Worm (Caenorhabditis elegans) whole organism, L3 larva: ENCODE data around the gene srbc-34.

ENCODE experiments used
- R02D3.7 ChIP-seq: fragments of 150-350 bp; optimal IDR thresholded peaks from 2 replicates; lab custom pipeline; 2014; ENCODE audit warnings: missing biosample characterization, missing genetic modification characterization
- ZK546.5 ChIP-seq: sonication (generic microtip); optimal IDR thresholded peaks from 2 replicates; lab custom pipeline; 2017; ENCODE audit warnings: missing biosample characterization, missing genetic modification characterization
- aly-2 ChIP-seq: fragments of 150-350 bp; optimal IDR thresholded peaks from 2 replicates; lab custom pipeline; 2014; ENCODE audit warnings: missing biosample characterization, missing genetic modification characterization
- ama-1 ChIP-seq: fragments of 150-350 bp; optimal IDR thresholded peaks from 2 replicates; lab custom pipeline; 2018
- ceh-82 ChIP-seq: fragments of 150-350 bp; optimal IDR thresholded peaks from 2 replicates; lab custom pipeline; 2014; ENCODE audit warnings: missing biosample characterization, missing genetic modification characterization
- daf-12 ChIP-seq: fragments of 150-350 bp; optimal IDR thresholded peaks from 2 replicates; lab custom pipeline; 2014; ENCODE audit warnings: missing biosample characterization, missing genetic modification reagents, missing genetic modification characterization
- egl-27 ChIP-seq: sonication (generic microtip); optimal IDR thresholded peaks from 4 replicates; lab custom pipeline; 2017; ENCODE audit warnings: missing biosample characterization, missing genetic modification reagents, missing genetic modification characterization
- elt-1 ChIP-seq: fragments of 150-350 bp; optimal IDR thresholded peaks from 2 replicates; lab custom pipeline; 2014; ENCODE audit warnings: missing biosample characterization, missing genetic modification characterization
- elt-2 ChIP-seq: sonication (generic microtip); optimal IDR thresholded peaks from 2 replicates; lab custom pipeline; 2016; ENCODE audit warnings: missing genetic modification reagents, mild to moderate bottlenecking, missing genetic modification characterization, missing compliant biosample characterization
- eor-1 ChIP-seq, 2 experiments: fragments of 150-350 bp; optimal IDR thresholded peaks; 2 replicates each; lab custom pipeline; 2014 to 2018; ENCODE audit warnings: missing biosample characterization in 2 of 2, missing genetic modification characterization in 2 of 2
- fos-1 ChIP-seq: fragments of 150-350 bp; optimal IDR thresholded peaks from 2 replicates; lab custom pipeline; 2014; ENCODE audit warnings: missing biosample characterization, missing genetic modification characterization
- jun-1 ChIP-seq: fragments of 150-350 bp; optimal IDR thresholded peaks from 2 replicates; lab custom pipeline; 2014; ENCODE audit warnings: missing biosample characterization, missing genetic modification reagents, missing genetic modification characterization
- lsy-12 ChIP-seq: sonication (generic microtip); optimal IDR thresholded peaks from 2 replicates; lab custom pipeline; 2016; ENCODE audit warnings: mild to moderate bottlenecking, missing genetic modification characterization, missing compliant biosample characterization
- mml-1 ChIP-seq: fragments of 150-350 bp; sonication (generic microtip); optimal IDR thresholded peaks from 3 replicates; lab custom pipeline; 2014; ENCODE audit warnings: missing biosample characterization, missing genetic modification characterization
- nfya-1 ChIP-seq: sonication (generic microtip); optimal IDR thresholded peaks from 2 replicates; lab custom pipeline; 2017; ENCODE audit warnings: missing genetic modification characterization, mild to moderate bottlenecking, missing compliant biosample characterization, antibody characterized with exemption, moderate library complexity; ENCODE audit not compliant: insufficient read depth
- nhr-11 ChIP-seq: fragments of 150-350 bp; optimal IDR thresholded peaks from 2 replicates; lab custom pipeline; 2014; ENCODE audit warnings: missing biosample characterization, missing genetic modification characterization
- nhr-12 ChIP-seq: fragments of 150-350 bp; optimal IDR thresholded peaks from 2 replicates; lab custom pipeline; 2014; ENCODE audit warnings: missing biosample characterization, missing genetic modification characterization
- nhr-23 ChIP-seq: fragments of 150-350 bp; optimal IDR thresholded peaks from 2 replicates; lab custom pipeline; 2014; ENCODE audit warnings: missing biosample characterization, missing genetic modification reagents, missing genetic modification characterization
- nhr-28 ChIP-seq: fragments of 150-350 bp; optimal IDR thresholded peaks from 2 replicates; lab custom pipeline; 2014; ENCODE audit warnings: missing biosample characterization, missing genetic modification characterization
- nhr-67 ChIP-seq: fragments of 150-350 bp; optimal IDR thresholded peaks from 2 replicates; lab custom pipeline; 2014; ENCODE audit warnings: missing biosample characterization, missing genetic modification characterization
- nhr-76 ChIP-seq: fragments of 150-350 bp; sonication (generic microtip); optimal IDR thresholded peaks from 5 replicates; lab custom pipeline; 2014; ENCODE audit warnings: missing biosample characterization, missing genetic modification characterization
- nhr-77 ChIP-seq: fragments of 150-350 bp; optimal IDR thresholded peaks from 2 replicates; lab custom pipeline; 2014; ENCODE audit warnings: missing biosample characterization, missing genetic modification characterization
- pha-4 ChIP-seq: fragments of 150-350 bp; optimal IDR thresholded peaks from 2 replicates; lab custom pipeline; 2014; ENCODE audit warnings: missing biosample characterization, missing genetic modification reagents, missing genetic modification characterization
- pqm-1 ChIP-seq: fragments of 150-350 bp; optimal IDR thresholded peaks from 2 replicates; lab custom pipeline; 2017; ENCODE audit warnings: missing biosample characterization, missing genetic modification characterization, inconsistent platforms
- skn-1 ChIP-seq: fragments of 150-350 bp; optimal IDR thresholded peaks from 2 replicates; lab custom pipeline; 2014; ENCODE audit warnings: missing biosample characterization, missing genetic modification characterization
- snpc-4 ChIP-seq: fragments of 150-350 bp; optimal IDR thresholded peaks from 2 replicates; lab custom pipeline; 2014; ENCODE audit warnings: missing biosample characterization, missing genetic modification characterization
- tbx-2 ChIP-seq: sonication (generic microtip); optimal IDR thresholded peaks from 2 replicates; lab custom pipeline; 2016; ENCODE audit warnings: mild to moderate bottlenecking, missing genetic modification characterization, missing compliant biosample characterization
- unc-39 ChIP-seq: sonication (generic microtip); optimal IDR thresholded peaks from 4 replicates; lab custom pipeline; 2017; ENCODE audit warnings: missing biosample characterization, missing genetic modification characterization
- ztf-11 ChIP-seq: fragments of 150-350 bp; optimal IDR thresholded peaks from 2 replicates; lab custom pipeline; 2014; ENCODE audit warnings: missing biosample characterization, missing genetic modification characterization

Gene srbc-34

DNA sequence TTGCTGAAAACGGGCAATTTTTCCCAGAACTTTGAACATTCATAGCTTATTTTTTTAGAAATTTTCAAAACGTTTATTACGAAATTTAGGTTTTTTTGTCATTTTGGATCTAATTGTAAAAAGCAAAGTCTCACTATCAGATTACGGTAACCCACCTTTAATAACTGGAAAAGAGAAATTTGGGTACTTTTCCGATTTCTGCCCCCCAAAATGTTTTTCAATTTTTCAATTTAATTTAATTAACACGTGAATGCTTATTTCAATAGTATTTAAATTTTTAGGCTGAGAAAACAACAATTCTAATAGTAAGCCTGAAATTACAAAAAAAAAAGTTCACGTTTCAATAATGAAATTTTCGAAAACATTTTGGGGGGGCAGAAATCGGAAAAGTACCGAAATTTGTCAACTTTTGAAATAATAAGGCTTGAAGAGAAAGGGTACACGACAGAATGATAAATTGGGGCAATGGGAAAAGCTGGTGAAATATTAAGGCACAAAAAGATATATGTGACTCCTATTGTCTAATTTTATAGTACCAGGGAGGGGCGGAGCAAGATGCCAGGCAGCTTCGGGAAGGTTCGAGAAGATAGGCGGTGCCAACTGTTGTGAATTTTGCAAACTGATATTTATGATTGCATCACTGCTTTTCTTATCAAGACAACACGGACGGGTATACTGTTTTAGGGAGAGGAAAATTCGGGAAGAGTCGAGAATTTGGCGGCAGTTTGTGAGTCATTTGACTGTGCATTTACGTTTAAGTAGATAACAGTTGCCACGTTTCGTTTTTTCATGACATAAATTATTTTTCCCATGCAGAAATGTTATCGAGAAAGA lies 41.8 kb upstream of the srbc-34 start, which contains the start of gene F19B2.5:
Gene F19B2.5 (minus strand): TSS at position 107 of the 834 bp plus-strand sequence.
- TF ChIP-seq lsy-12 (peak; percentile 77), fos-1 (tag; lab: Kevin White, UChicago) (peak; percentile 8), elt-2 (tag; lab: Kevin White, UChicago) (peak; percentile 99), nhr-12 (tag; lab: Kevin White, UChicago) (no peak), ZK546.5 (tag; lab: Kevin White, UChicago) (no peak), jun-1 (tag; lab: Kevin White, UChicago) (peak; percentile 74), ama-1 (lab: Kevin White, UChicago) (peak; percentile 89), ceh-82 (no peak), pha-4 (tag; lab: Kevin White, UChicago) (peak; percentile 43), pqm-1 (tag; lab: Kevin White, UChicago) (peak; percentile 73), nfya-1 (tag; lab: Kevin White, UChicago) (peak; percentile 13)

DNA sequence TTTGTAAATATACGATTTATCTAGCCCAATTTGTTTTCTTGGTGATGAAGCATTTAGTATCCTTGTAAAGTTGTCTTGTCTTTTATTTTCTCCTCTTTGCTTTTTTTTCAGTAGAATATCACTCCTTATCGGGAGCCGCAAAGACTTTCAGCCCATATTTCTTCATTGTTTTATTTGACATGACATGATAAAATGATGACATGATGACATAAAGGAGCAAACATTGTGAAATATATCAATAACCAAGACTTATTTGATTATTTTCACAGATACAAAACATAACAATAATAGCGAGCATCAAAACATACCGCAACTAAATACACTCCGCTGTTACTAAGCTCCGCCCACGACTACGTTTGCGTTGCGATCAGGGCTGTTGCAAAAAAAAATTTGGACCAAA lies 40.3 kb upstream of the srbc-34 start:
- TF ChIP-seq ZK546.5 (tag; lab: Kevin White, UChicago), result no peak
- peak; percentile 90 for TF ChIP-seq skn-1 (tag; lab: Kevin White, UChicago)
- peak; percentile 71 for TF ChIP-seq elt-2 (tag; lab: Kevin White, UChicago)

DNA sequence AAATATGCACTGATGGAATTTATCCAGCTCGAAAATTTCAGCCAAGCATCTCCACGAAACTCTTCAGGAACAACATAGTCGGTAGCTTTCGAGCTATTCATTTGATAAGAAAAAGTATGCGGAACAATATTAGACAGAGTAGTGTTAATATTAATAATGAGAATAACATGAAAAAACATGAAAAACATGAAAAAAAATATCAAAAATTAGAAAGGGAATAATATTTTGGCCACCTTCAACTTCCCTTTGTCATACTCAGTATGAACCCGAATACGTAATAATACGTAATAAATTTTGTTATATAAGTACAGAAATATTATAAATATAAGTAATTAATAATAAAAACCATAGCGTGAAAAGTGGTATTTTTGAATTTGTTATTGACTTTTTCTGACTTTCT lies 34.2 kb upstream of the srbc-34 start, which contains the start of gene srw-39:
Gene srw-39 (minus strand): TSS at position 101 of the 400 bp plus-strand sequence.
- TF ChIP-seq egl-27 (tag; lab: Kevin White, UChicago) (no peak), R02D3.7 (tag; lab: Kevin White, UChicago) (no peak), ZK546.5 (tag; lab: Kevin White, UChicago) (no peak), ztf-11 (tag; lab: Kevin White, UChicago) (no peak), nhr-23 (tag; lab: Kevin White, UChicago) (no peak), nhr-76 (tag; lab: Kevin White, UChicago) (no peak), tbx-2 (tag; lab: Kevin White, UChicago) (no peak), eor-1 (tag; optimal IDR thresholded peaks at IDR 0.05; lab: Kevin White, UChicago) (no peak), unc-39 (no peak), nhr-11 (no peak), ceh-82 (no peak)

DNA sequence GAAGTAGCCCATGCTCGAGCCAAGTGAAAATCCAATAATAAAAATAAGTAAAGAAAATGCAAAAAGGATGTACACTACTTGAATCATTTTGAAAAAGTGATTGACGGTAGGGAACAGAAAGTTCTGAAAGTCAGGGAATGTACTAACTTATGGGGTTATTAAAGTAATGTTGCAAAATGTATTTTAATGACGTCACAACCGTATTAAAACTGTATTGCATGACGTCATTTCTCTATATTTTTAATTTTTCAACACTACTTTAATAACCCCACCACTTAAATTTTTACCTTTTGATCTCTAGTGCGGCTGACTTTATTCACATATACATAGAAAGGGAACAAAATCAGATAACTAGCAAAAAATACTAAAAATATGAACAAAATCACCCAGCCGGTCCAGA lies 23.8 kb upstream of the srbc-34 start:
- TF ChIP-seq snpc-4 (no peak), daf-12 (tag; lab: Kevin White, UChicago) (no peak), elt-1 (tag; lab: Kevin White, UChicago) (no peak)
- TF ChIP-seq, all 47 proteins: peak for 0

DNA sequence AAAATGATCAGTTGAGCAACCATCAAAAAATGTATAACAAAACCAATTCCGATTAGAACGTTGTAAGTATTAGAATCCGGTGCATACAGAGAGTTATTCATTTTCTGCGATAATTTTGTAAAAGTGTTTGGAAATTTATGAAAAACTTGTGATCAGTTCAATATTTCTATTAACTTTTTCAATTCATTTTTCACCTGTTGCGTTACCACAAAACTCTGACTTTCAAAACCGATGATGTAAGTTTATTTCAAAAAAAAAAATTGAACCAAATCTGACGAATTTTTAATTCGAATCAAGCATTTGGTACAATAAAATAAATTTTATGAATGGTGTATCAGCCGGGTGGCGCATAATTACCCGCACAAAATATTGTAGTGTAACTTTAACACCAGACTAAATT lies 19.5 kb upstream of the srbc-34 start, which contains the start of gene srz-16:
Gene srz-16 (minus strand): TSS at position 101 of the 400 bp plus-strand sequence.
- TF ChIP-seq fos-1 (tag; lab: Kevin White, UChicago), result no peak
- TF ChIP-seq nhr-76 (tag; lab: Kevin White, UChicago), result no peak
- TF ChIP-seq aly-2 (tag; lab: Kevin White, UChicago), result no peak
- no peak for TF ChIP-seq snpc-4
- no peak for TF ChIP-seq mml-1
- no peak for TF ChIP-seq nhr-28 (tag; lab: Kevin White, UChicago)
- TF ChIP-seq nhr-67 (tag; lab: Kevin White, UChicago), result no peak
- no peak for TF ChIP-seq pqm-1 (tag; lab: Kevin White, UChicago)
- TF ChIP-seq, all 47 proteins: peak for 0

DNA sequence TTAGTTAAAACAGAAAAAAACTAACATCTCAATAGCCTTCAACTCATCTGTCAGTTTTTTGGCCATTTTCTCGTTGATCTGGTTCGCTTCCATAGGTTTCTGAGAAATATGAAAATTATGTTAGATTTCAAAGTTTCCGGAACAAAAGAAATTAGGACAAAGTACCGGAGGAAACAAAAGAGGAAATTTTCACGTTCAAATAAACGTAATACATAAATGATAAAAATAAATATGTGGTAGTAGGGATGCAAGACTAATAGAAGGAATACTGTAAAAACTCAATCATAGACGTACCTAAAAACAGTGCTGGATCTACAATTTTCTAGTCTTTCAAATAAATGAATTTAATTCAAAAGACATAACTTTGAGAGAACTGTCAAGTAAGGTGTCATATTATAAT lies 17.3 kb upstream of the srbc-34 start, which contains the start of gene fbxa-116:
Gene fbxa-116 (minus strand): TSS at position 101 of the 400 bp plus-strand sequence.
- TF ChIP-seq nhr-77 (tag; lab: Kevin White, UChicago) (no peak), elt-1 (tag; lab: Kevin White, UChicago) (no peak)
